Fruit fly (Drosophila melanogaster) whole organism, prepupa: ENCODE results near the gene Nplp3.

Experiments
- Blimp-1 ChIP-seq: fragments of 200-800 bp; sonication (Bioruptor generic); optimal IDR thresholded peaks from 3 replicates; lab custom pipeline; 2017; ENCODE audit warnings: missing biosample characterization, missing genetic modification characterization, mild to moderate bottlenecking, moderate library complexity, missing genetic modification reagents
- CG10669 ChIP-seq: fragments of 200-800 bp; sonication (Bioruptor generic); optimal IDR thresholded peaks from 3 replicates; lab custom pipeline; 2018; ENCODE audit warnings: missing biosample characterization, mild to moderate bottlenecking, missing genetic modification characterization, moderate library complexity
- CG11762 ChIP-seq: fragments of 200-800 bp; sonication (Bioruptor generic); optimal IDR thresholded peaks from 3 replicates; lab custom pipeline; 2016; ENCODE audit warnings: missing biosample characterization, missing genetic modification characterization; ENCODE audit not compliant: insufficient read depth
- CG11902 ChIP-seq: fragments of 200-800 bp; sonication (Bioruptor generic); optimal IDR thresholded peaks from 3 replicates; lab custom pipeline; 2016; ENCODE audit warnings: missing biosample characterization, missing genetic modification characterization
- CG1621 ChIP-seq: fragments of 200-800 bp; sonication (Bioruptor generic); optimal IDR thresholded peaks from 3 replicates; lab custom pipeline; 2018; ENCODE audit warnings: missing biosample characterization, mild to moderate bottlenecking, missing genetic modification characterization
- CG3032 ChIP-seq: fragments of 200-800 bp; optimal IDR thresholded peaks from 2 replicates; lab custom pipeline; 2019; ENCODE audit warnings: missing biosample characterization, mild to moderate bottlenecking, missing genetic modification characterization, moderate library complexity
- CG31627 ChIP-seq: fragments of 200-800 bp; sonication (Bioruptor generic); optimal IDR thresholded peaks from 3 replicates; lab custom pipeline; 2016; ENCODE audit warnings: missing biosample characterization, missing genetic modification characterization
- CG32006 ChIP-seq: fragments of 200-800 bp; sonication (Bioruptor generic); optimal IDR thresholded peaks from 3 replicates; lab custom pipeline; 2017; ENCODE audit warnings: missing biosample characterization, mild to moderate bottlenecking, missing genetic modification characterization
- CG34406 ChIP-seq: fragments of 200-800 bp; sonication (Bioruptor generic); optimal IDR thresholded peaks from 3 replicates; lab custom pipeline; 2016; ENCODE audit warnings: missing biosample characterization, missing genetic modification characterization
- CG3919 ChIP-seq: fragments of 200-800 bp; sonication (Bioruptor generic); optimal IDR thresholded peaks from 3 replicates; lab custom pipeline; 2016; ENCODE audit warnings: missing biosample characterization, missing genetic modification characterization
- CG4318 ChIP-seq: fragments of 200-800 bp; sonication (Bioruptor generic); optimal IDR thresholded peaks from 3 replicates; lab custom pipeline; 2017; ENCODE audit warnings: missing biosample characterization, mild to moderate bottlenecking, missing genetic modification characterization
- CG6163 ChIP-seq: fragments of 200-800 bp; sonication (Bioruptor generic); IDR thresholded peaks from 3 replicates; pipeline ENCODE4 v1.3.6; 2022; ENCODE audit warnings: missing biosample characterization, missing genetic modification characterization
- CG6276 ChIP-seq: fragments of 200-800 bp; sonication (Bioruptor generic); optimal IDR thresholded peaks from 2 replicates; lab custom pipeline; 2017; ENCODE audit warnings: missing biosample characterization, mild to moderate bottlenecking, missing genetic modification characterization
- CG6792 ChIP-seq: fragments of 200-800 bp; sonication (Bioruptor generic); optimal IDR thresholded peaks from 3 replicates; lab custom pipeline; 2016; ENCODE audit warnings: missing biosample characterization, missing genetic modification characterization
- CG6808 ChIP-seq: fragments of 200-800 bp; sonication (Bioruptor generic); optimal IDR thresholded peaks from 3 replicates; lab custom pipeline; 2017; ENCODE audit warnings: missing biosample characterization, missing genetic modification characterization, mild to moderate bottlenecking, moderate library complexity, missing genetic modification reagents
- CG6854 ChIP-seq: fragments of 200-800 bp; sonication (Bioruptor generic); optimal IDR thresholded peaks from 2 replicates; lab custom pipeline; 2017; ENCODE audit warnings: missing biosample characterization, mild to moderate bottlenecking, missing genetic modification characterization
- CG8119 ChIP-seq: fragments of 200-800 bp; sonication (Bioruptor generic); IDR thresholded peaks from 3 replicates; pipeline ENCODE4 v1.3.6; 2022; ENCODE audit warnings: missing biosample characterization, missing genetic modification characterization
- CG8319 ChIP-seq: fragments of 200-800 bp; sonication (Bioruptor generic); optimal IDR thresholded peaks from 3 replicates; lab custom pipeline; 2016; ENCODE audit warnings: missing biosample characterization, missing genetic modification characterization
- CG9139 ChIP-seq: fragments of 200-800 bp; sonication (Bioruptor generic); optimal IDR thresholded peaks from 3 replicates; lab custom pipeline; 2017; ENCODE audit warnings: missing biosample characterization, mild to moderate bottlenecking, missing genetic modification characterization
- Eip75B ChIP-seq: fragments of 200-800 bp; sonication (Bioruptor generic); optimal IDR thresholded peaks from 3 replicates; lab custom pipeline; 2016; ENCODE audit warnings: missing biosample characterization, missing genetic modification characterization
- Eip78C ChIP-seq: fragments of 200-800 bp; sonication (Bioruptor generic); peaks from one replicate; lab custom pipeline; 2016; ENCODE audit warnings: missing biosample characterization, missing genetic modification characterization
- Eip93F ChIP-seq: fragments of 200-800 bp; sonication (Bioruptor generic); optimal IDR thresholded peaks from 2 replicates; lab custom pipeline; 2016; ENCODE audit warnings: missing biosample characterization, mild to moderate bottlenecking, missing genetic modification characterization
- Ets96B ChIP-seq: fragments of 200-800 bp; optimal IDR thresholded peaks from 2 replicates; lab custom pipeline; 2019; ENCODE audit warnings: missing biosample characterization, mild to moderate bottlenecking, missing genetic modification characterization, moderate library complexity
- Gug ChIP-seq: fragments of 200-800 bp; sonication (Bioruptor generic); IDR thresholded peaks from 2 replicates; pipeline ENCODE4 v1.3.6; 2022; ENCODE audit warnings: missing biosample characterization, missing genetic modification characterization
- Hr38 ChIP-seq: sonication (Bioruptor generic); optimal IDR thresholded peaks from 2 replicates; lab custom pipeline; 2016; ENCODE audit warnings: missing biosample characterization, missing genetic modification characterization
- Hr39 ChIP-seq: fragments of 200-800 bp; sonication (Bioruptor generic); optimal IDR thresholded peaks from 2 replicates; lab custom pipeline; 2016; ENCODE audit warnings: missing biosample characterization, missing genetic modification characterization
- Hr4 ChIP-seq: fragments of 200-800 bp; sonication (Bioruptor generic); optimal IDR thresholded peaks from 3 replicates; lab custom pipeline; 2016; ENCODE audit warnings: missing biosample characterization, missing genetic modification characterization
- Lpt ChIP-seq: fragments of 200-800 bp; sonication (Bioruptor generic); optimal IDR thresholded peaks from 3 replicates; lab custom pipeline; 2016; ENCODE audit warnings: missing biosample characterization, missing genetic modification characterization
- Met ChIP-seq: fragments of 200-800 bp; sonication (Bioruptor generic); optimal IDR thresholded peaks from 3 replicates; lab custom pipeline; 2016; ENCODE audit warnings: missing biosample characterization, missing genetic modification characterization
- OdsH ChIP-seq: fragments of 200-800 bp; sonication (Bioruptor generic); optimal IDR thresholded peaks from 3 replicates; lab custom pipeline; 2016; ENCODE audit warnings: missing biosample characterization, missing genetic modification characterization
- Sox102F ChIP-seq: fragments of 200-800 bp; sonication (Bioruptor generic); optimal IDR thresholded peaks from 2 replicates; lab custom pipeline; 2016; ENCODE audit warnings: missing biosample characterization, mild to moderate bottlenecking, missing genetic modification characterization
- Sox14 ChIP-seq: fragments of 200-800 bp; sonication (Bioruptor generic); optimal IDR thresholded peaks from 3 replicates; lab custom pipeline; 2016; ENCODE audit warnings: missing biosample characterization, missing genetic modification characterization
- Sox15 ChIP-seq: fragments of 200-800 bp; sonication (Bioruptor generic); optimal IDR thresholded peaks from 3 replicates; lab custom pipeline; 2016; ENCODE audit warnings: missing biosample characterization, missing genetic modification characterization
- acj6 ChIP-seq: fragments of 200-800 bp; sonication (Bioruptor generic); optimal IDR thresholded peaks from 3 replicates; lab custom pipeline; 2016; ENCODE audit warnings: missing biosample characterization, missing genetic modification characterization
- dac ChIP-seq: fragments of 200-800 bp; sonication (Bioruptor generic); optimal IDR thresholded peaks from 2 replicates; lab custom pipeline; 2017; ENCODE audit warnings: missing biosample characterization, mild to moderate bottlenecking, missing genetic modification characterization
- dsx ChIP-seq: fragments of 200-800 bp; optimal IDR thresholded peaks from 3 replicates; lab custom pipeline; 2019; ENCODE audit warnings: missing biosample characterization, mild to moderate bottlenecking, missing genetic modification characterization, moderate library complexity; ENCODE audit not compliant: poor library complexity, severe bottlenecking
- eg ChIP-seq: fragments of 200-800 bp; sonication (Bioruptor generic); IDR thresholded peaks from 3 replicates; pipeline ENCODE4 v1.3.6; 2022; ENCODE audit warnings: missing biosample characterization, missing genetic modification characterization
- fd59A ChIP-seq: fragments of 200-800 bp; sonication (Bioruptor generic); optimal IDR thresholded peaks from 2 replicates; lab custom pipeline; 2017; ENCODE audit warnings: missing biosample characterization, mild to moderate bottlenecking, missing genetic modification characterization, missing genetic modification reagents
- fd85E ChIP-seq: fragments of 200-800 bp; sonication (Bioruptor generic); optimal IDR thresholded peaks from 3 replicates; lab custom pipeline; 2016; ENCODE audit warnings: missing biosample characterization, missing genetic modification characterization
- fkh ChIP-seq: fragments of 200-800 bp; sonication (Bioruptor generic); optimal IDR thresholded peaks from 3 replicates; lab custom pipeline; 2017; ENCODE audit warnings: missing biosample characterization, mild to moderate bottlenecking, missing genetic modification characterization, moderate library complexity
- lz ChIP-seq: fragments of 200-800 bp; sonication (Bioruptor generic); optimal IDR thresholded peaks from 3 replicates; lab custom pipeline; 2016; ENCODE audit warnings: missing biosample characterization, missing genetic modification characterization
- pdm3 ChIP-seq: fragments of 200-800 bp; sonication (Bioruptor generic); optimal IDR thresholded peaks from 3 replicates; lab custom pipeline; 2016; ENCODE audit warnings: missing biosample characterization, missing genetic modification characterization
- salr ChIP-seq, 2 experiments: fragments of 200-800 bp; sonication (Bioruptor generic); optimal IDR thresholded peaks; 3 replicates each; lab custom pipeline; 2016 to 2018; ENCODE audit warnings: missing biosample characterization in 2 of 2, missing genetic modification characterization in 2 of 2, mild to moderate bottlenecking in 1 of 2
- spab ChIP-seq: fragments of 200-800 bp; sonication (Bioruptor generic); optimal IDR thresholded peaks from 2 replicates; lab custom pipeline; 2017; ENCODE audit warnings: missing biosample characterization, mild to moderate bottlenecking, missing genetic modification characterization, missing genetic modification reagents
- ss ChIP-seq, 2 experiments: fragments of 200-800 bp; sonication (Bioruptor generic); optimal IDR thresholded peaks; 2 replicates in 1 of 2; 3 replicates in 1 of 2; lab custom pipeline; 2017 to 2018; ENCODE audit warnings: mild to moderate bottlenecking in 2 of 2, missing biosample characterization in 2 of 2, missing genetic modification characterization in 2 of 2, moderate library complexity in 1 of 2
- topi ChIP-seq: fragments of 200-800 bp; sonication (Bioruptor generic); optimal IDR thresholded peaks from 3 replicates; lab custom pipeline; 2016; ENCODE audit warnings: missing biosample characterization, missing genetic modification characterization

The Nplp3 gene

dm6 chr3L:16277135-16277534 lies 40.7 kb upstream of the Nplp3 start, which contains the start of gene CG13065:
CG13065 (plus strand) TSS chr3L:16277435.
- no peak for TF ChIP-seq CG11902 (GFP tag; lab: Kevin White, UChicago)
- TF ChIP-seq CG6163 = no peak
- no peak for TF ChIP-seq CG8319 (GFP tag; lab: Kevin White, UChicago)
- TF ChIP-seq Eip93F (GFP tag; lab: Kevin White, UChicago) = no peak
- TF ChIP-seq topi (GFP tag; lab: Kevin White, UChicago) = no peak
- no peak for TF ChIP-seq CG8119 (GFP tag; lab: Robert Waterston, UW)
- no peak for TF ChIP-seq pdm3 (GFP tag; lab: Kevin White, UChicago)
- no peak for TF ChIP-seq dac
- TF ChIP-seq Gug (GFP tag; lab: Robert Waterston, UW) = no peak
- TF ChIP-seq Hr38 = no peak
- TF ChIP-seq ss (GFP tag; optimal IDR thresholded peaks at IDR 0.05; lab: Kevin White, UChicago) = no peak
- no peak for TF ChIP-seq CG3032 (tag; lab: Kevin White, UChicago)
- no peak for TF ChIP-seq Ets96B

DNA sequence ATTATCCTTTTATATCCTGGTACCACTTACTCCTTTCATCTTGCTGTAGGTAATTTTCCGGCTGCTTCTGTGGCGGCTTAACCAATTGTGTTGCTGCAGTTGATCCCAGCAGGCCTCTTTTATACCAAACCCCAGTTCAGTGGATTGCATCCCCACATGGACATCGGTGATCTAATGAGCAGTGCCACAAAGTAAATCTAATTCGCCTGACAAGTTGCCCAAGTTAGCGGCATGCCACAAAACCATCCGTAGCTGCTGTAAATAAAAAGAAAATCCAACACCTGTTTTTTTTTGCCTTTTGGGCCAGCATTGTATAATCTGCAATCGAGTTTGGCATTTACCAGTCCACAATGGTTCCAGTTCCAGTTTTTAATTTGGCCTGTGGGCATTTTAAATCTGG lies 38.7 kb upstream of the Nplp3 start, which contains the start of gene CG13050:
TSS of gene CG13050 (minus strand) at position 101 of the 400 bp plus-strand sequence.
- TF ChIP-seq Hr39 (GFP tag; lab: Kevin White, UChicago) (no peak), CG3032 (tag; lab: Kevin White, UChicago) (no peak), CG34406 (GFP tag; lab: Kevin White, UChicago) (no peak), fkh (no peak), Sox102F (GFP tag; lab: Kevin White, UChicago) (no peak), topi (GFP tag; lab: Kevin White, UChicago) (no peak), CG6854 (GFP tag; lab: Kevin White, UChicago) (no peak), CG10669 (GFP tag; lab: Kevin White, UChicago) (no peak), acj6 (GFP tag; lab: Kevin White, UChicago) (no peak), Met (GFP tag; lab: Kevin White, UChicago) (no peak), ss (GFP tag; optimal IDR thresholded peaks at IDR 0.05; lab: Kevin White, UChicago) (no peak), fd59A (no peak), Sox14 (GFP tag; lab: Kevin White, UChicago) (no peak), CG11902 (GFP tag; lab: Kevin White, UChicago) (no peak), CG3919 (GFP tag; lab: Kevin White, UChicago) (no peak), CG9139 (GFP tag; lab: Kevin White, UChicago) (no peak), Blimp-1 (no peak), CG4318 (GFP tag; lab: Kevin White, UChicago) (no peak), CG11762 (no peak), CG1621 (tag; lab: Kevin White, UChicago) (no peak)

- TF ChIP-seq eg (GFP tag; lab: Robert Waterston, UW) = no peak
- no peak for TF ChIP-seq CG3919 (GFP tag; lab: Kevin White, UChicago)
- peak; percentile 53 for TF ChIP-seq Eip78C (GFP tag; lab: Kevin White, UChicago)
- no peak for TF ChIP-seq fd85E (GFP tag; lab: Kevin White, UChicago)
- no peak for TF ChIP-seq pdm3 (GFP tag; lab: Kevin White, UChicago)
- no peak for TF ChIP-seq Sox15 (GFP tag; lab: Kevin White, UChicago)
- TF ChIP-seq acj6 (GFP tag; lab: Kevin White, UChicago) = no peak
- peak; percentile 8 for TF ChIP-seq Lpt
- TF ChIP-seq CG6163 = no peak
- TF ChIP-seq Eip75B (GFP tag; lab: Kevin White, UChicago) = peak; percentile 47
- TF ChIP-seq CG6276 (GFP tag; lab: Kevin White, UChicago) = no peak
- TF ChIP-seq Eip93F (GFP tag; lab: Kevin White, UChicago) = no peak
- no peak for TF ChIP-seq CG6854 (GFP tag; lab: Kevin White, UChicago)
- no peak for TF ChIP-seq salr (GFP tag; optimal IDR thresholded peaks at IDR 0.05; lab: Kevin White, UChicago)
- no peak for TF ChIP-seq topi (GFP tag; lab: Kevin White, UChicago)
- no peak for TF ChIP-seq Ets96B
- TF ChIP-seq lz = no peak
- no peak for TF ChIP-seq CG6808 (GFP tag; lab: Kevin White, UChicago)
- no peak for TF ChIP-seq CG6792 (GFP tag; lab: Kevin White, UChicago)
- TF ChIP-seq CG8319 (GFP tag; lab: Kevin White, UChicago) = no peak
- peak; percentile 55 for TF ChIP-seq dsx (GFP tag; lab: Kevin White, UChicago)
- no peak for TF ChIP-seq Hr4 (GFP tag; lab: Kevin White, UChicago)
- TF ChIP-seq ss (GFP tag; optimal IDR thresholded peaks at IDR 0.05; lab: Kevin White, UChicago) = peak in 1 of 2 experiments; percentile 63
- TF ChIP-seq Blimp-1 = no peak
- no peak for TF ChIP-seq spab (GFP tag; lab: Kevin White, UChicago)
- no peak for TF ChIP-seq CG9139 (GFP tag; lab: Kevin White, UChicago)
- TF ChIP-seq CG32006 (GFP tag; lab: Kevin White, UChicago) = no peak
- no peak for TF ChIP-seq CG31627 (GFP tag; lab: Kevin White, UChicago)
- no peak for TF ChIP-seq CG8119 (GFP tag; lab: Robert Waterston, UW)
- TF ChIP-seq OdsH = no peak
These were observed 37.8 kb upstream of the Nplp3 start, which contains the start of gene CG13064 for dm6 chr3L:16279987-16280454. CG13064 (plus strand) TSS chr3L:16280404.
